Fruit fly (Drosophila melanogaster) whole organism, embryonic: ENCODE data around the gene Cyp4d20.

Experiments
- Antp ChIP-seq: fragments of 200-800 bp; sonication (Bioruptor generic); optimal IDR thresholded peaks from 3 replicates; lab custom pipeline; 2016; ENCODE audit warnings: missing biosample characterization, missing genetic modification characterization
- Asciz ChIP-seq: fragments of 200-800 bp; sonication (Bioruptor generic); optimal IDR thresholded peaks from 2 replicates; lab custom pipeline; 2017; ENCODE audit warnings: missing biosample characterization, mild to moderate bottlenecking, missing genetic modification characterization, missing genetic modification reagents
- B-H1 ChIP-seq: fragments of 200-800 bp; sonication (Bioruptor generic); IDR thresholded peaks from 3 replicates; pipeline ENCODE4 v1.3.6; 2022; ENCODE audit warnings: missing biosample characterization, missing genetic modification characterization
- Blimp-1 ChIP-seq: fragments of 200-800 bp; sonication (Bioruptor generic); optimal IDR thresholded peaks from 3 replicates; lab custom pipeline; 2018; ENCODE audit warnings: missing biosample characterization, missing genetic modification characterization, mild to moderate bottlenecking, moderate library complexity, missing genetic modification reagents
- CG10565 ChIP-seq: fragments of 200-800 bp; sonication (Bioruptor generic); optimal IDR thresholded peaks from 3 replicates; lab custom pipeline; 2016; ENCODE audit warnings: missing biosample characterization, mild to moderate bottlenecking, missing genetic modification characterization
- CG11085 ChIP-seq: fragments of 200-800 bp; sonication (Bioruptor generic); IDR thresholded peaks from 2 replicates; pipeline ENCODE4 v1.3.6; 2022; ENCODE audit warnings: missing biosample characterization, missing genetic modification characterization
- CG13775 ChIP-seq: fragments of 200-800 bp; sonication (Bioruptor generic); optimal IDR thresholded peaks from 3 replicates; lab custom pipeline; 2017; ENCODE audit warnings: missing biosample characterization, mild to moderate bottlenecking, missing genetic modification characterization
- CG14441 ChIP-seq: fragments of 200-800 bp; sonication (Bioruptor generic); IDR thresholded peaks from 2 replicates; pipeline ENCODE4 v1.3.6; 2022; ENCODE audit warnings: missing biosample characterization, missing genetic modification characterization
- CG14710 ChIP-seq: fragments of 200-800 bp; sonication (Bioruptor generic); optimal IDR thresholded peaks from 3 replicates; lab custom pipeline; 2019; ENCODE audit warnings: missing biosample characterization, mild to moderate bottlenecking, missing genetic modification characterization, moderate library complexity
- CG1603 ChIP-seq: fragments of 200-800 bp; sonication (Bioruptor generic); optimal IDR thresholded peaks from 2 replicates; lab custom pipeline; 2019; ENCODE audit warnings: missing biosample characterization, mild to moderate bottlenecking, missing genetic modification characterization, moderate library complexity
- CG17359 ChIP-seq: fragments of 200-800 bp; sonication (Bioruptor generic); optimal IDR thresholded peaks from 3 replicates; lab custom pipeline; 2018; ENCODE audit warnings: missing biosample characterization, mild to moderate bottlenecking, missing genetic modification characterization, moderate library complexity
- CG31224 ChIP-seq: fragments of 200-800 bp; sonication (Bioruptor generic); IDR thresholded peaks from 2 replicates; pipeline ENCODE4 v1.3.6; 2022; ENCODE audit warnings: missing biosample characterization, missing genetic modification characterization
- CG34422 ChIP-seq: fragments of 200-800 bp; sonication (Bioruptor generic); IDR thresholded peaks from 3 replicates; pipeline ENCODE4 v1.3.6; 2022; ENCODE audit warnings: missing biosample characterization, missing genetic modification characterization
- CG6254 ChIP-seq: fragments of 200-800 bp; sonication (Bioruptor generic); optimal IDR thresholded peaks from 3 replicates; lab custom pipeline; 2017; ENCODE audit warnings: mild to moderate bottlenecking, missing biosample characterization, missing genetic modification reagents, missing genetic modification characterization
- CG6689 ChIP-seq: fragments of 200-800 bp; sonication (Bioruptor generic); IDR thresholded peaks from 2 replicates; pipeline ENCODE4 v1.3.6; 2022; ENCODE audit warnings: missing biosample characterization, missing genetic modification characterization
- CG7745 ChIP-seq: fragments of 200-800 bp; sonication (Bioruptor generic); optimal IDR thresholded peaks from 2 replicates; lab custom pipeline; 2018; ENCODE audit warnings: missing biosample characterization, mild to moderate bottlenecking, missing genetic modification characterization, moderate library complexity
- CG7839 ChIP-seq: fragments of 200-800 bp; sonication (Bioruptor generic); optimal IDR thresholded peaks from 3 replicates; lab custom pipeline; 2018; ENCODE audit warnings: missing biosample characterization, mild to moderate bottlenecking, missing genetic modification characterization, moderate library complexity
- CG8281 ChIP-seq: fragments of 200-800 bp; sonication (Bioruptor generic); optimal IDR thresholded peaks from 2 replicates; lab custom pipeline; 2018; ENCODE audit warnings: missing biosample characterization, mild to moderate bottlenecking, missing genetic modification characterization, moderate library complexity
- CG9797 ChIP-seq: fragments of 200-800 bp; sonication (Bioruptor generic); optimal IDR thresholded peaks from 3 replicates; lab custom pipeline; 2018; ENCODE audit warnings: missing biosample characterization, mild to moderate bottlenecking, missing genetic modification characterization
- CG9932 ChIP-seq: fragments of 200-800 bp; sonication (Bioruptor generic); IDR thresholded peaks from 2 replicates; pipeline ENCODE4 v1.3.6; 2022; ENCODE audit warnings: missing biosample characterization, missing genetic modification characterization
- Dip3 ChIP-seq: fragments of 200-800 bp; sonication (Bioruptor generic); optimal IDR thresholded peaks from 3 replicates; lab custom pipeline; 2016; ENCODE audit warnings: missing biosample characterization, missing genetic modification characterization
- Doc2 ChIP-seq: fragments of 200-800 bp; sonication (Bioruptor generic); IDR thresholded peaks from 2 replicates; pipeline ENCODE4 v1.3.6; 2022; ENCODE audit warnings: missing biosample characterization, missing genetic modification characterization
- E2f1 ChIP-seq: fragments of 200-800 bp; sonication (Bioruptor generic); IDR thresholded peaks from 2 replicates; pipeline ENCODE4 v1.3.6; 2022; ENCODE audit warnings: missing biosample characterization, missing genetic modification characterization
- H15 ChIP-seq: fragments of 200-800 bp; sonication (Bioruptor generic); IDR thresholded peaks from 3 replicates; pipeline ENCODE4 v1.3.6; 2022; ENCODE audit warnings: missing biosample characterization, missing genetic modification characterization
- Med ChIP-seq: fragments of 200-800 bp; sonication (Bioruptor generic); peaks from one replicate; lab custom pipeline; 2016; ENCODE audit warnings: missing biosample characterization, missing genetic modification characterization, mild to moderate bottlenecking, inconsistent platforms, moderate library complexity
- NC2α ChIP-seq: fragments of 200-800 bp; sonication (Bioruptor generic); optimal IDR thresholded peaks from 2 replicates; lab custom pipeline; 2016; ENCODE audit warnings: missing biosample characterization, missing genetic modification characterization
- Nf-YC ChIP-seq: fragments of 200-800 bp; optimal IDR thresholded peaks from 3 replicates; lab custom pipeline; 2019; ENCODE audit warnings: missing biosample characterization, mild to moderate bottlenecking, missing genetic modification characterization, moderate library complexity
- Ssrp ChIP-seq: fragments of 200-800 bp; sonication (Bioruptor generic); optimal IDR thresholded peaks from 2 replicates; lab custom pipeline; 2018; ENCODE audit warnings: missing biosample characterization, mild to moderate bottlenecking, missing genetic modification characterization, moderate library complexity
- TFAM ChIP-seq: fragments of 200-800 bp; sonication (Bioruptor generic); optimal IDR thresholded peaks from 2 replicates; lab custom pipeline; 2017; ENCODE audit warnings: missing biosample characterization, missing genetic modification characterization, inconsistent platforms
- bigmax ChIP-seq: fragments of 200-800 bp; sonication (Bioruptor generic); optimal IDR thresholded peaks from 2 replicates; lab custom pipeline; 2018; ENCODE audit warnings: missing biosample characterization, mild to moderate bottlenecking, missing genetic modification characterization
- chm ChIP-seq: fragments of 200-800 bp; sonication (Bioruptor generic); IDR thresholded peaks from 2 replicates; pipeline ENCODE4 v1.3.6; 2022; ENCODE audit warnings: missing biosample characterization, missing genetic modification characterization
- corto ChIP-seq: fragments of 200-800 bp; sonication (Bioruptor generic); optimal IDR thresholded peaks from 2 replicates; lab custom pipeline; 2016; ENCODE audit warnings: missing biosample characterization, mild to moderate bottlenecking, missing genetic modification characterization, moderate library complexity
- fd64A ChIP-seq: fragments of 200-800 bp; sonication (Bioruptor generic); optimal IDR thresholded peaks from 3 replicates; lab custom pipeline; 2018; ENCODE audit warnings: missing biosample characterization, mild to moderate bottlenecking, missing genetic modification characterization
- fd96Cb ChIP-seq: fragments of 200-800 bp; sonication (Bioruptor generic); optimal IDR thresholded peaks from 2 replicates; lab custom pipeline; 2018; ENCODE audit warnings: missing biosample characterization, mild to moderate bottlenecking, missing genetic modification characterization, moderate library complexity
- ftz-f1 ChIP-seq: fragments of 200-800 bp; sonication (Bioruptor generic); optimal IDR thresholded peaks from 2 replicates; lab custom pipeline; 2016; ENCODE audit warnings: missing biosample characterization, missing genetic modification characterization
- gce ChIP-seq: fragments of 200-800 bp; sonication (Bioruptor generic); IDR thresholded peaks from 3 replicates; pipeline ENCODE4 v1.3.6; 2022; ENCODE audit warnings: missing biosample characterization, missing genetic modification characterization
- gsb ChIP-seq: fragments of 200-800 bp; sonication (Bioruptor generic); IDR thresholded peaks from 2 replicates; pipeline ENCODE4 v1.3.6; 2022; ENCODE audit warnings: missing biosample characterization, missing genetic modification characterization
- ind ChIP-seq: fragments of 200-800 bp; sonication (Bioruptor generic); optimal IDR thresholded peaks from 3 replicates; lab custom pipeline; 2016; ENCODE audit warnings: missing biosample characterization, missing genetic modification characterization
- jumu ChIP-seq: fragments of 200-800 bp; sonication (Bioruptor generic); optimal IDR thresholded peaks from 3 replicates; lab custom pipeline; 2016; ENCODE audit warnings: missing biosample characterization, missing genetic modification characterization
- klu ChIP-seq: fragments of 200-800 bp; sonication (Bioruptor generic); IDR thresholded peaks from 2 replicates; pipeline ENCODE4 v1.3.6; 2022; ENCODE audit warnings: missing biosample characterization, missing genetic modification characterization
- lab ChIP-seq: fragments of 200-800 bp; sonication (Bioruptor generic); optimal IDR thresholded peaks from 3 replicates; lab custom pipeline; 2017; ENCODE audit warnings: missing biosample characterization, missing genetic modification characterization, mild to moderate bottlenecking, moderate library complexity, missing genetic modification reagents
- lov ChIP-seq, 2 experiments: fragments of 200-800 bp in 1 of 2; fragments of >200 bp in 1 of 2; sonication (Bioruptor generic) in 1 of 2; IDR thresholded peaks in 1 of 2; optimal IDR thresholded peaks in 1 of 2; 2 replicates in 1 of 2; 3 replicates in 1 of 2; pipeline versions ENCODE4 v1.3.6 to Lab custom; 2017 to 2022; ENCODE audit warnings: missing biosample characterization in 1 of 2, missing genetic modification characterization in 1 of 2
- otp ChIP-seq: fragments of 200-800 bp; sonication (Bioruptor generic); IDR thresholded peaks from 3 replicates; pipeline ENCODE4, ENCODE4 v1.3.6; 2022; ENCODE audit warnings: missing biosample characterization, missing genetic modification characterization
- pan ChIP-seq, 4 experiments: fragments of >200 bp in 3 of 4; fragments of 200-800 bp in 1 of 4; sonication (Bioruptor generic) in 1 of 4; optimal IDR thresholded peaks in 3 of 4; IDR thresholded peaks in 1 of 4; 2 replicates each; pipeline versions ENCODE4 v1.3.6 to Lab custom; 2017 to 2022; ENCODE audit warnings: missing biosample characterization in 2 of 4, missing genetic modification characterization in 2 of 4, mixed read lengths in 1 of 4
- psq ChIP-seq: fragments of 200-800 bp; sonication (Bioruptor generic); optimal IDR thresholded peaks from 2 replicates; lab custom pipeline; 2017; ENCODE audit warnings: missing biosample characterization, missing genetic modification characterization
- tio ChIP-seq: fragments of 200-800 bp; sonication (Bioruptor generic); optimal IDR thresholded peaks from 2 replicates; lab custom pipeline; 2017; ENCODE audit warnings: missing biosample characterization, missing genetic modification characterization, inconsistent platforms
- trem ChIP-seq: fragments of 200-800 bp; optimal IDR thresholded peaks from 3 replicates; lab custom pipeline; 2019; ENCODE audit warnings: missing biosample characterization, mild to moderate bottlenecking, missing genetic modification characterization, moderate library complexity
- unpg ChIP-seq: fragments of 200-800 bp; sonication (Bioruptor generic); optimal IDR thresholded peaks from 3 replicates; lab custom pipeline; 2018; ENCODE audit warnings: missing biosample characterization, mild to moderate bottlenecking, missing genetic modification characterization, moderate library complexity
- z ChIP-seq: fragments of 200-800 bp; sonication (Bioruptor generic); IDR thresholded peaks from 3 replicates; pipeline ENCODE4 v1.3.6; 2022; ENCODE audit warnings: missing biosample characterization, missing genetic modification characterization
- zfh2 ChIP-seq: fragments of 200-800 bp; sonication (Bioruptor generic); optimal IDR thresholded peaks from 2 replicates; lab custom pipeline; 2016; ENCODE audit warnings: missing biosample characterization, missing genetic modification characterization

The Cyp4d20 gene

dm6 chr3L:2494183-2494541 lies 15.9 kb upstream of the Cyp4d20 start (continued):
- peak; percentile 93 for TF ChIP-seq CG7839 (tag; lab: Kevin White, UChicago)
- TF ChIP-seq psq, result no peak
- peak; percentile 40 for TF ChIP-seq TFAM (GFP tag; lab: Kevin White, UChicago)
- TF ChIP-seq trem (tag; lab: Kevin White, UChicago), result peak; percentile 66
- TF ChIP-seq NC2α (GFP tag; lab: Kevin White, UChicago), result no peak
- TF ChIP-seq gce, result peak; percentile 79; the same call in 2 of the 3 replicates
- peak; percentile 82 for TF ChIP-seq klu
- peak; percentile 77 for TF ChIP-seq CG1603
- peak; percentile 88 for TF ChIP-seq chm
- TF ChIP-seq Med (GFP tag; lab: Kevin White, UChicago), result peak; percentile 99
- peak; percentile 75 for TF ChIP-seq unpg (GFP tag; lab: Kevin White, UChicago)
- TF ChIP-seq Antp, result peak; percentile 91
- TF ChIP-seq Dip3, result peak; percentile 75
- TF ChIP-seq CG9797 (GFP tag; lab: Kevin White, UChicago), result no peak
- TF ChIP-seq tio (GFP tag; lab: Kevin White, UChicago), result peak; percentile 73
- no peak for TF ChIP-seq pan (optimal IDR thresholded peaks at IDR 0.05; lab: Kevin White, UChicago)
- peak in 1 of 2 experiments; percentile 95 for TF ChIP-seq pan (GFP tag; optimal IDR thresholded peaks at IDR 0.05 in 1 of 2, IDR thresholded peaks at IDR 0.05 in 1 of 2)
- peak; percentile 68 for TF ChIP-seq CG14710
- peak; percentile 93 for TF ChIP-seq CG14441 (GFP tag; lab: Robert Waterston, UW)
- no peak for TF ChIP-seq bigmax (GFP tag; lab: Kevin White, UChicago)
- peak; percentile 91 for TF ChIP-seq CG17359
- TF ChIP-seq ftz-f1, result peak; percentile 59
- peak; percentile 87 for TF ChIP-seq CG6689 (GFP tag; lab: Robert Waterston, UW)
- TF ChIP-seq fd96Cb (tag; lab: Kevin White, UChicago), result peak; percentile 80
- TF ChIP-seq Ssrp (tag; lab: Kevin White, UChicago), result peak; percentile 54
- TF ChIP-seq Blimp-1 (GFP tag; lab: Kevin White, UChicago), result peak; percentile 82
- peak; percentile 61 for TF ChIP-seq CG8281 (tag; lab: Kevin White, UChicago)
- TF ChIP-seq jumu (GFP tag; lab: Kevin White, UChicago), result peak; percentile 89
- TF ChIP-seq CG9932 (GFP tag; lab: Robert Waterston, UW), result peak; percentile 89
- peak; percentile 5 for TF ChIP-seq fd64A (GFP tag; lab: Kevin White, UChicago)
- peak; percentile 91 for TF ChIP-seq ind (GFP tag; lab: Kevin White, UChicago)
- peak; percentile 84 for TF ChIP-seq gsb
- TF ChIP-seq lov (optimal IDR thresholded peaks at IDR 0.05; lab: Kevin White, UChicago), result no peak
- peak; percentile 58; the same call in 1 of the 3 replicates for TF ChIP-seq lov (GFP tag; IDR thresholded peaks at IDR 0.05; lab: Robert Waterston, UW)
- TF ChIP-seq z (GFP tag; lab: Robert Waterston, UW), result no peak
- TF ChIP-seq B-H1 (GFP tag; lab: Robert Waterston, UW), result peak; percentile 80
- peak; percentile 72 for TF ChIP-seq CG13775 (GFP tag; lab: Kevin White, UChicago)
- TF ChIP-seq CG7745 (tag; lab: Kevin White, UChicago), result no peak
- peak; percentile 85 for TF ChIP-seq CG11085 (GFP tag; lab: Robert Waterston, UW)
- TF ChIP-seq Doc2 (GFP tag; lab: Robert Waterston, UW), result peak; percentile 62; the same call in 1 of the 2 replicates
- TF ChIP-seq zfh2 (GFP tag; lab: Kevin White, UChicago), result peak; percentile 82
- TF ChIP-seq corto (GFP tag; lab: Kevin White, UChicago), result peak; percentile 98
- peak; percentile 88 for TF ChIP-seq CG34422 (GFP tag; lab: Robert Waterston, UW)
- peak; percentile 66 for TF ChIP-seq Nf-YC (tag; lab: Kevin White, UChicago)
- TF ChIP-seq H15 (GFP tag; lab: Robert Waterston, UW), result peak; percentile 87
- TF ChIP-seq CG10565 (GFP tag; lab: Kevin White, UChicago), result peak; percentile 47
- peak; percentile 52 for TF ChIP-seq Asciz (GFP tag; lab: Kevin White, UChicago)
- TF ChIP-seq lab (GFP tag; lab: Kevin White, UChicago), result peak; percentile 97
- TF ChIP-seq otp (GFP tag; lab: Robert Waterston, UW), result peak; percentile 84
- TF ChIP-seq CG31224 (GFP tag; lab: Robert Waterston, UW), result peak; percentile 84
- peak; percentile 44 for TF ChIP-seq CG6254 (GFP tag; lab: Kevin White, UChicago)
- peak; percentile 92 for TF ChIP-seq E2f1
